Worm (Caenorhabditis elegans): ENCODE data around the gene F11D11.22.
A peak's percentile ranks its signal among the peaks of the same experiment; 100 is the strongest.

F11D11.22 gene

ce11 chrV:18790658-18791057 lies 28.5 kb downstream of the F11D11.22 start, which contains the start of gene nhr-231:
Gene nhr-231 (plus strand): TSS chrV:18790958.
- TF ChIP-seq let-607 (tag; optimal IDR thresholded peaks at IDR 0.05) = no peak
- no peak for TF ChIP-seq pbrm-1 (GFP tag; IDR thresholded peaks at IDR 0.05)
- TF ChIP-seq pha-4 (tag; optimal IDR thresholded peaks at IDR 0.05) = no peak
- TF ChIP-seq F22D6.2 (tag; optimal IDR thresholded peaks at IDR 0.05) = no peak
- TF ChIP-seq aptf-3 (GFP tag; IDR thresholded peaks at IDR 0.05) = no peak
- no peak for TF ChIP-seq repo-1 (tag; optimal IDR thresholded peaks at IDR 0.05)
- no peak for TF ChIP-seq nfya-1 (tag; optimal IDR thresholded peaks at IDR 0.05; ENCODE audit: borderline replicate concordance, insufficient read depth)
- no peak for TF ChIP-seq F55B11.4 (tag; optimal IDR thresholded peaks at IDR 0.05; ENCODE audit: borderline replicate concordance, insufficient read depth)
- TF ChIP-seq cebp-1 (GFP tag; IDR thresholded peaks at IDR 0.05) = no peak
- peak; percentile 14 for TF ChIP-seq cebp-1 (tag; optimal IDR thresholded peaks at IDR 0.05)

- TF ChIP-seq F57A8.1 (GFP tag; optimal IDR thresholded peaks at IDR 0.05) = no peak
- TF ChIP-seq madf-6 (GFP tag; IDR thresholded peaks at IDR 0.05) = no peak
- TF ChIP-seq ZK185.1 (tag; optimal IDR thresholded peaks at IDR 0.05; ENCODE audit: poor library complexity, severe bottlenecking) = no peak
- no peak for TF ChIP-seq die-1 (tag; optimal IDR thresholded peaks at IDR 0.05)
- TF ChIP-seq cebp-1 (GFP tag; IDR thresholded peaks at IDR 0.05) = no peak
- no peak for TF ChIP-seq cebp-1 (tag; optimal IDR thresholded peaks at IDR 0.05)
- TF ChIP-seq nhr-80 (tag; optimal IDR thresholded peaks at IDR 0.05) = peak; percentile 17
- TF ChIP-seq let-607 (tag; optimal IDR thresholded peaks at IDR 0.05) = no peak
Measured at ce11 chrV:18800811-18801210, 38.7 kb downstream of the F11D11.22 start, which contains the start of gene nhr-170. Gene nhr-170 (minus strand): TSS chrV:18800826.

- TF ChIP-seq hlh-12 (tag; optimal IDR thresholded peaks at IDR 0.05) (no peak), pbrm-1 (GFP tag; IDR thresholded peaks at IDR 0.05) (no peak), snpc-4 (GFP tag; optimal IDR thresholded peaks at IDR 0.05) (no peak), snpc-4 (tag; optimal IDR thresholded peaks at IDR 0.05) (no peak), hrde-1 (tag; optimal IDR thresholded peaks at IDR 0.05; ENCODE audit: borderline replicate concordance) (no peak), cebp-1 (GFP tag; IDR thresholded peaks at IDR 0.05) (no peak), cebp-1 (tag; optimal IDR thresholded peaks at IDR 0.05) (no peak), ztf-6 (GFP tag; IDR thresholded peaks at IDR 0.05) (no peak), B0336.3 (GFP tag; IDR thresholded peaks at IDR 0.05) (no peak), sea-2 (GFP tag; IDR thresholded peaks at IDR 0.05) (no peak), snpc-1.3 (tag; optimal IDR thresholded peaks at IDR 0.05; ENCODE audit: insufficient read depth) (no peak), cebp-2 (GFP tag; IDR thresholded peaks at IDR 0.05) (no peak), mes-4 (tag; optimal IDR thresholded peaks at IDR 0.05) (no peak), ztf-28 (GFP tag; IDR thresholded peaks at IDR 0.05) (no peak), ztf-3 (GFP tag; optimal IDR thresholded peaks at IDR 0.05) (no peak)
Measured at ce11 chrV:18802077-18802476, 39.9 kb downstream of the F11D11.22 start, which contains the start of gene C54E10.11. Gene C54E10.11 (minus strand): TSS chrV:18802177.

- TF ChIP-seq lir-1 (GFP tag; conservative IDR thresholded peaks at IDR 0.05) (no peak), nhr-179 (tag; optimal IDR thresholded peaks at IDR 0.05) (no peak), nfya-1 (tag; optimal IDR thresholded peaks at IDR 0.05; ENCODE audit: borderline replicate concordance, insufficient read depth) (no peak), ceh-58 (GFP tag; IDR thresholded peaks at IDR 0.05) (no peak)
Measured at ce11 chrV:18803260-18803659, 41.1 kb downstream of the F11D11.22 start, which contains the start of gene C54E10.10. Gene C54E10.10 (minus strand): TSS chrV:18803360.

DNA sequence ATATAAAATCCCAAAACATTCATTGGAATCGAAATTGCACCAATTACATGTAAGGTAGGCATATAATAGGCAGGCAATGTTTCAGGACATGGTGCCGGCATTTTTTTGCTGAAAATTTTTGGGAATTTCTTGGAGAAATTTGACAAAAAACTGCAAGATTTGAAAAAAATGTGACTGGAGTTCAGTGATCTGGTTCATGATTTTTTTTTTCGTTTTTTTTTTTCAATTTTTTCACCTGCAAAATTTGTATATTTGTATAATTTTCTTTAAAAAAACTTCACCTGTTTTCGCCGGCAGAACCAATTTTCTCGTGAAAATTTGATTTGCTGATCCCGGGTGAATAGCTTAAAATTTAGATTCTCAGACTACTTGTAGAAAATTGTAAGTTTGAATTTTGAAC lies 44.3 kb downstream of the F11D11.22 start, which contains the start of gene sri-10:
TSS of gene sri-10 (minus strand) at position 101 of the 400 bp plus-strand sequence.
- TF ChIP-seq Y79H2A.3 (GFP tag; conservative IDR thresholded peaks at IDR 0.05) (no peak), F49E8.2 (tag; optimal IDR thresholded peaks at IDR 0.05; ENCODE audit: insufficient read depth) (no peak), T07F8.4 (tag; optimal IDR thresholded peaks at IDR 0.05) (no peak), lsy-27 (tag; optimal IDR thresholded peaks at IDR 0.05; ENCODE audit: borderline replicate concordance, insufficient read depth) (no peak), nhr-90 (tag; optimal IDR thresholded peaks at IDR 0.05) (no peak), hmg-1.2 (GFP tag; IDR thresholded peaks at IDR 0.05) (no peak), egrh-3 (GFP tag; IDR thresholded peaks at IDR 0.05) (no peak), zfh-2 (GFP tag; conservative IDR thresholded peaks at IDR 0.05) (no peak), F55B11.4 (tag; optimal IDR thresholded peaks at IDR 0.05; ENCODE audit: borderline replicate concordance, insufficient read depth) (no peak), ZK185.1 (tag; optimal IDR thresholded peaks at IDR 0.05; ENCODE audit: poor library complexity, severe bottlenecking) (no peak), F22D6.2 (tag; optimal IDR thresholded peaks at IDR 0.05) (no peak), ceh-27 (GFP tag; optimal IDR thresholded peaks at IDR 0.05) (no peak), hlh-26 (GFP tag; conservative IDR thresholded peaks at IDR 0.05) (no peak), ztf-26 (tag; optimal IDR thresholded peaks at IDR 0.05) (no peak)

Measured in whole organism, young adult.